Worm (Caenorhabditis elegans) whole organism, L3 larva: ENCODE results near the gene col-128.

Source experiments
- R02D3.7 ChIP-seq: fragments of 150-350 bp; optimal IDR thresholded peaks from 2 replicates; lab custom pipeline; 2014; ENCODE audit warnings: missing biosample characterization, missing genetic modification characterization
- ZK546.5 ChIP-seq: sonication (generic microtip); optimal IDR thresholded peaks from 2 replicates; lab custom pipeline; 2017; ENCODE audit warnings: missing biosample characterization, missing genetic modification characterization
- aly-2 ChIP-seq: fragments of 150-350 bp; optimal IDR thresholded peaks from 2 replicates; lab custom pipeline; 2014; ENCODE audit warnings: missing biosample characterization, missing genetic modification characterization
- ama-1 ChIP-seq: fragments of 150-350 bp; optimal IDR thresholded peaks from 2 replicates; lab custom pipeline; 2018
- ceh-16 ChIP-seq: sonication (generic microtip); optimal IDR thresholded peaks from 2 replicates; lab custom pipeline; 2017; ENCODE audit warnings: missing biosample characterization, missing genetic modification characterization
- ceh-28 ChIP-seq: fragments of 150-350 bp; optimal IDR thresholded peaks from 2 replicates; lab custom pipeline; 2014; ENCODE audit warnings: missing biosample characterization, missing genetic modification reagents, missing genetic modification characterization
- ceh-82 ChIP-seq: fragments of 150-350 bp; optimal IDR thresholded peaks from 2 replicates; lab custom pipeline; 2014; ENCODE audit warnings: missing biosample characterization, missing genetic modification characterization
- ceh-9 ChIP-seq: sonication (generic microtip); optimal IDR thresholded peaks from 2 replicates; lab custom pipeline; 2018; ENCODE audit warnings: missing biosample characterization, missing genetic modification characterization
- daf-12 ChIP-seq: fragments of 150-350 bp; optimal IDR thresholded peaks from 2 replicates; lab custom pipeline; 2014; ENCODE audit warnings: missing biosample characterization, missing genetic modification reagents, missing genetic modification characterization
- egl-27 ChIP-seq: sonication (generic microtip); optimal IDR thresholded peaks from 4 replicates; lab custom pipeline; 2017; ENCODE audit warnings: missing biosample characterization, missing genetic modification reagents, missing genetic modification characterization
- egl-5 ChIP-seq: fragments of 150-350 bp; optimal IDR thresholded peaks from 2 replicates; lab custom pipeline; 2017; ENCODE audit warnings: missing biosample characterization, missing genetic modification reagents, missing genetic modification characterization, inconsistent platforms
- elt-1 ChIP-seq: fragments of 150-350 bp; optimal IDR thresholded peaks from 2 replicates; lab custom pipeline; 2014; ENCODE audit warnings: missing biosample characterization, missing genetic modification characterization
- elt-2 ChIP-seq: sonication (generic microtip); optimal IDR thresholded peaks from 2 replicates; lab custom pipeline; 2016; ENCODE audit warnings: missing genetic modification reagents, mild to moderate bottlenecking, missing genetic modification characterization, missing compliant biosample characterization
- elt-3 ChIP-seq, 3 experiments: fragments of 150-350 bp in 1 of 3; sonication (generic microtip) in 2 of 3; optimal IDR thresholded peaks; 2 replicates in 2 of 3; 4 replicates in 1 of 3; lab custom pipeline; 2014 to 2017; ENCODE audit warnings: missing biosample characterization in 3 of 3, missing genetic modification characterization in 3 of 3
- eor-1 ChIP-seq, 2 experiments: fragments of 150-350 bp; optimal IDR thresholded peaks; 2 replicates each; lab custom pipeline; 2014 to 2018; ENCODE audit warnings: missing biosample characterization in 2 of 2, missing genetic modification characterization in 2 of 2
- fkh-10 ChIP-seq: sonication (generic microtip); optimal IDR thresholded peaks from 2 replicates; lab custom pipeline; 2017; ENCODE audit warnings: missing biosample characterization, missing genetic modification reagents, missing genetic modification characterization
- fkh-2 ChIP-seq: fragments of 150-350 bp; optimal IDR thresholded peaks from 2 replicates; lab custom pipeline; 2014; ENCODE audit warnings: missing biosample characterization, missing genetic modification reagents, missing genetic modification characterization
- fos-1 ChIP-seq: fragments of 150-350 bp; optimal IDR thresholded peaks from 2 replicates; lab custom pipeline; 2014; ENCODE audit warnings: missing biosample characterization, missing genetic modification characterization
- hmg-11 ChIP-seq: sonication (generic microtip); optimal IDR thresholded peaks from 2 replicates; lab custom pipeline; 2016; ENCODE audit warnings: missing genetic modification characterization, missing compliant biosample characterization
- jun-1 ChIP-seq: fragments of 150-350 bp; optimal IDR thresholded peaks from 2 replicates; lab custom pipeline; 2014; ENCODE audit warnings: missing biosample characterization, missing genetic modification reagents, missing genetic modification characterization
- lin-15B ChIP-seq: fragments of 150-350 bp; optimal IDR thresholded peaks from 2 replicates; lab custom pipeline; 2014; ENCODE audit warnings: missing biosample characterization, missing genetic modification characterization
- lin-39 ChIP-seq: fragments of 150-350 bp; optimal IDR thresholded peaks from 2 replicates; lab custom pipeline; 2018; ENCODE audit warnings: missing biosample characterization, missing genetic modification reagents, missing genetic modification characterization
- lsy-12 ChIP-seq: sonication (generic microtip); optimal IDR thresholded peaks from 2 replicates; lab custom pipeline; 2016; ENCODE audit warnings: mild to moderate bottlenecking, missing genetic modification characterization, missing compliant biosample characterization
- mdl-1 ChIP-seq: fragments of 150-350 bp; optimal IDR thresholded peaks from 2 replicates; lab custom pipeline; 2014; ENCODE audit warnings: missing biosample characterization, missing genetic modification characterization
- mml-1 ChIP-seq: fragments of 150-350 bp; sonication (generic microtip); optimal IDR thresholded peaks from 3 replicates; lab custom pipeline; 2014; ENCODE audit warnings: missing biosample characterization, missing genetic modification characterization
- nfya-1 ChIP-seq: sonication (generic microtip); optimal IDR thresholded peaks from 2 replicates; lab custom pipeline; 2017; ENCODE audit warnings: missing genetic modification characterization, mild to moderate bottlenecking, missing compliant biosample characterization, antibody characterized with exemption, moderate library complexity; ENCODE audit not compliant: insufficient read depth
- nhr-11 ChIP-seq: fragments of 150-350 bp; optimal IDR thresholded peaks from 2 replicates; lab custom pipeline; 2014; ENCODE audit warnings: missing biosample characterization, missing genetic modification characterization
- nhr-12 ChIP-seq: fragments of 150-350 bp; optimal IDR thresholded peaks from 2 replicates; lab custom pipeline; 2014; ENCODE audit warnings: missing biosample characterization, missing genetic modification characterization
- nhr-23 ChIP-seq: fragments of 150-350 bp; optimal IDR thresholded peaks from 2 replicates; lab custom pipeline; 2014; ENCODE audit warnings: missing biosample characterization, missing genetic modification reagents, missing genetic modification characterization
- nhr-237 ChIP-seq: fragments of 150-350 bp; optimal IDR thresholded peaks from 2 replicates; lab custom pipeline; 2014; ENCODE audit warnings: missing biosample characterization, missing genetic modification characterization
- nhr-25 ChIP-seq: sonication (generic microtip); optimal IDR thresholded peaks from 2 replicates; lab custom pipeline; 2017; ENCODE audit warnings: missing biosample characterization, missing genetic modification characterization
- nhr-28 ChIP-seq: fragments of 150-350 bp; optimal IDR thresholded peaks from 2 replicates; lab custom pipeline; 2014; ENCODE audit warnings: missing biosample characterization, missing genetic modification characterization
- nhr-43 ChIP-seq: sonication (generic microtip); optimal IDR thresholded peaks from 2 replicates; lab custom pipeline; 2016; ENCODE audit warnings: mild to moderate bottlenecking, missing genetic modification characterization, missing compliant biosample characterization; ENCODE audit not compliant: poor library complexity, severe bottlenecking
- nhr-67 ChIP-seq: fragments of 150-350 bp; optimal IDR thresholded peaks from 2 replicates; lab custom pipeline; 2014; ENCODE audit warnings: missing biosample characterization, missing genetic modification characterization
- nhr-76 ChIP-seq: fragments of 150-350 bp; sonication (generic microtip); optimal IDR thresholded peaks from 5 replicates; lab custom pipeline; 2014; ENCODE audit warnings: missing biosample characterization, missing genetic modification characterization
- nhr-77 ChIP-seq: fragments of 150-350 bp; optimal IDR thresholded peaks from 2 replicates; lab custom pipeline; 2014; ENCODE audit warnings: missing biosample characterization, missing genetic modification characterization
- pha-4 ChIP-seq: fragments of 150-350 bp; optimal IDR thresholded peaks from 2 replicates; lab custom pipeline; 2014; ENCODE audit warnings: missing biosample characterization, missing genetic modification reagents, missing genetic modification characterization
- pqm-1 ChIP-seq: fragments of 150-350 bp; optimal IDR thresholded peaks from 2 replicates; lab custom pipeline; 2017; ENCODE audit warnings: missing biosample characterization, missing genetic modification characterization, inconsistent platforms
- sea-2 ChIP-seq: fragments of 150-350 bp; sonication (generic microtip); optimal IDR thresholded peaks from 4 replicates; lab custom pipeline; 2014; ENCODE audit warnings: missing biosample characterization, missing genetic modification reagents, missing genetic modification characterization
- skn-1 ChIP-seq: fragments of 150-350 bp; optimal IDR thresholded peaks from 2 replicates; lab custom pipeline; 2014; ENCODE audit warnings: missing biosample characterization, missing genetic modification characterization
- snpc-4 ChIP-seq: fragments of 150-350 bp; optimal IDR thresholded peaks from 2 replicates; lab custom pipeline; 2014; ENCODE audit warnings: missing biosample characterization, missing genetic modification characterization
- tbx-2 ChIP-seq: sonication (generic microtip); optimal IDR thresholded peaks from 2 replicates; lab custom pipeline; 2016; ENCODE audit warnings: mild to moderate bottlenecking, missing genetic modification characterization, missing compliant biosample characterization
- unc-39 ChIP-seq: sonication (generic microtip); optimal IDR thresholded peaks from 4 replicates; lab custom pipeline; 2017; ENCODE audit warnings: missing biosample characterization, missing genetic modification characterization
- unc-62 ChIP-seq: fragments of 150-350 bp; sonication (generic microtip); optimal IDR thresholded peaks from 4 replicates; lab custom pipeline; 2014; ENCODE audit warnings: missing biosample characterization, missing genetic modification reagents, missing genetic modification characterization
- zag-1 ChIP-seq: fragments of 150-350 bp; optimal IDR thresholded peaks from 2 replicates; lab custom pipeline; 2014; ENCODE audit warnings: missing biosample characterization, missing genetic modification characterization
- ztf-11 ChIP-seq: fragments of 150-350 bp; optimal IDR thresholded peaks from 2 replicates; lab custom pipeline; 2014; ENCODE audit warnings: missing biosample characterization, missing genetic modification characterization
- ztf-4 ChIP-seq: fragments of 150-350 bp; optimal IDR thresholded peaks from 2 replicates; lab custom pipeline; 2014; ENCODE audit warnings: missing biosample characterization, missing genetic modification characterization

Gene col-128

DNA sequence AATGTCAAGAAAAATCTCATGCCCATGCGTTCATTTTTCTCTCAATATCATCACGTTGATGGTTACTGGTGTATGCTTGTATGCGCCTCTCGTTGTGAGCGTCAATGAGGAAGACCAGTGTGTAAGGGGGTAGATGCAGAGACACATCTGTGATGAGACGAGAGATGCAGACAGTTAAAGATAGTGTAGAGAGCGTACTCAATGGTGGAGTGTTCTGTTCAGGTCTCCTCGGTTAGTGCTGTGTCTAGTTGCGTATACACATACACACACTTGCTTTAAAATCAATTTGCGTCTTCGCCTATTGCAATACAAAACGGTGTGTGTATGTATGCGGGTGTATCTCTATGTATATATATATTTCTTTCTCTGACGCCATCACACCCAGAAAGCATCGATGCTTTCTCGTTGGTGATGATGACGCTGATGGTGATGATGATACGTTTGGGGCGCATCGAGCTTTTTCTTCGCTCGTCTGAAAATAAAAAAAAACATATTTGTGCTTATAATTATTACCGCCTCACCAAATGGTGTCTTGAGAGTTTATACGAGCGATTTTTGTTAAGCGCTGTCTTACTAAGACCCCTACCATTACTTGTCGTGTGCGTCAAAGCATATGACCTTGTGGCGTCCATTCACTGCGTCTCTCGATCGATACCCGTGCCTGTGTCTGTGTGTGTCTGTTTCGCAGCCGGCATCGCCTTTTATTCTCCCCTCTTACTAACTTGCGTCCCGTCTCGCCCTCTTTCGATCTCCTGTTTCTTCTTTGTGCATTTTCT, 41.8 kb upstream of the col-128 start, which contains the start of gene F40F11.3:
F40F11.3 (minus strand) TSS at position 589 of the 776 bp plus-strand sequence.
- no peak for TF ChIP-seq nhr-77 (tag; lab: Kevin White, UChicago)
- peak; percentile 60 for TF ChIP-seq nhr-23 (tag; lab: Kevin White, UChicago)
- TF ChIP-seq nhr-25 (tag; lab: Kevin White, UChicago), result peak; percentile 97
- peak; percentile 7 for TF ChIP-seq aly-2
- TF ChIP-seq nhr-28, result no peak
- peak; percentile 4 for TF ChIP-seq ztf-4
- no peak for TF ChIP-seq eor-1 (tag; optimal IDR thresholded peaks at IDR 0.05; lab: Kevin White, UChicago)
- peak; percentile 84 for TF ChIP-seq egl-5
- peak; percentile 72 for TF ChIP-seq R02D3.7 (tag; lab: Kevin White, UChicago)
- TF ChIP-seq jun-1 (tag; lab: Kevin White, UChicago), result peak; percentile 74
- TF ChIP-seq fos-1, result peak; percentile 26
- TF ChIP-seq mdl-1, result peak; percentile 46
- no peak for TF ChIP-seq ceh-82 (tag; lab: Kevin White, UChicago)
- peak; percentile 81 for TF ChIP-seq ama-1 (lab: Kevin White, UChicago)
- TF ChIP-seq sea-2, result no peak
- TF ChIP-seq nhr-67 (tag; lab: Kevin White, UChicago), result no peak
- no peak for TF ChIP-seq unc-39 (tag; lab: Kevin White, UChicago)
- no peak for TF ChIP-seq elt-3 (tag; optimal IDR thresholded peaks at IDR 0.05; lab: Kevin White, UChicago)
- TF ChIP-seq mml-1 (tag; lab: Kevin White, UChicago), result no peak
- TF ChIP-seq nfya-1, result peak; percentile 91
- TF ChIP-seq ceh-9, result no peak
- TF ChIP-seq ceh-16, result no peak
- peak; percentile 91 for TF ChIP-seq skn-1 (tag; lab: Kevin White, UChicago)
- TF ChIP-seq ztf-11 (tag; lab: Kevin White, UChicago), result no peak
- TF ChIP-seq fkh-10 (GFP tag; lab: Kevin White, UChicago), result peak; percentile 77
- peak; percentile 34 for TF ChIP-seq elt-1 (tag; lab: Kevin White, UChicago)
- TF ChIP-seq lsy-12 (tag; lab: Kevin White, UChicago), result peak; percentile 90
- TF ChIP-seq nhr-237, result no peak
- TF ChIP-seq pqm-1 (tag; lab: Kevin White, UChicago), result peak; percentile 64
- peak; percentile 77 for TF ChIP-seq snpc-4
- TF ChIP-seq fkh-2 (tag; lab: Kevin White, UChicago), result no peak
- TF ChIP-seq tbx-2 (tag; lab: Kevin White, UChicago), result peak; percentile 69
- TF ChIP-seq ceh-28 (tag; lab: Kevin White, UChicago), result peak; percentile 72
- TF ChIP-seq zag-1 (tag; lab: Kevin White, UChicago), result no peak
- TF ChIP-seq lin-15B (tag; lab: Kevin White, UChicago), result peak; percentile 83
- no peak for TF ChIP-seq daf-12 (tag; lab: Kevin White, UChicago)
- TF ChIP-seq nhr-11 (tag; lab: Kevin White, UChicago), result peak; percentile 78
- peak; percentile 96 for TF ChIP-seq hmg-11 (tag; lab: Kevin White, UChicago)
- TF ChIP-seq nhr-12, result no peak
- peak; percentile 82 for TF ChIP-seq pha-4 (tag; lab: Kevin White, UChicago)
- peak; percentile 45 for TF ChIP-seq egl-27
- peak; percentile 88 for TF ChIP-seq nhr-43 (tag; lab: Kevin White, UChicago)
- TF ChIP-seq unc-62 (GFP tag; lab: Kevin White, UChicago), result peak; percentile 46
- peak; percentile 69 for TF ChIP-seq elt-2 (tag; lab: Kevin White, UChicago)
- TF ChIP-seq ZK546.5, result no peak
- no peak for TF ChIP-seq nhr-76 (tag; lab: Kevin White, UChicago)
- TF ChIP-seq lin-39, result peak; percentile 61
